Worm (Caenorhabditis elegans) whole organism, L1 larva: Measurements from ENCODE around the gene W08E12.8.
"Not testable (repeated sequence)": the region's sequence is repeated elsewhere in the genome, so short reads cannot be mapped to it uniquely, and the experiment has no call there.

Experiments
- C04F5.9 ChIP-seq: sonication (generic microtip); optimal IDR thresholded peaks from 2 replicates; lab custom pipeline; 2016; ENCODE audit warnings: missing genetic modification characterization, missing compliant biosample characterization
- C16A3.4 ChIP-seq: fragments of 150-350 bp; optimal IDR thresholded peaks from 2 replicates; lab custom pipeline; 2014; ENCODE audit warnings: missing biosample characterization, missing genetic modification characterization
- F16B12.6 ChIP-seq: fragments of 150-350 bp; optimal IDR thresholded peaks from 2 replicates; lab custom pipeline; 2014; ENCODE audit warnings: missing biosample characterization, missing genetic modification characterization
- Y116A8C.19 ChIP-seq: sonication (generic microtip); optimal IDR thresholded peaks from 2 replicates; lab custom pipeline; 2016; ENCODE audit warnings: missing compliant biosample characterization, missing genetic modification characterization, borderline replicate concordance
- aha-1 ChIP-seq: fragments of 150-350 bp; optimal IDR thresholded peaks from 2 replicates; lab custom pipeline; 2014; ENCODE audit warnings: missing biosample characterization, missing genetic modification characterization
- alr-1 ChIP-seq: fragments of 200-800 bp; sonication (Bioruptor generic); optimal IDR thresholded peaks from 2 replicates; lab custom pipeline; 2018; ENCODE audit warnings: borderline replicate concordance, mild to moderate bottlenecking, missing genetic modification characterization, missing compliant biosample characterization
- aly-2 ChIP-seq: fragments of 150-350 bp; optimal IDR thresholded peaks from 2 replicates; lab custom pipeline; 2014; ENCODE audit warnings: missing biosample characterization, missing genetic modification characterization
- ama-1 ChIP-seq: fragments of 150-350 bp; optimal IDR thresholded peaks from 2 replicates; lab custom pipeline; 2014
- blmp-1 ChIP-seq: fragments of 150-350 bp; optimal IDR thresholded peaks from 2 replicates; lab custom pipeline; 2014; ENCODE audit warnings: missing biosample characterization, missing genetic modification characterization
- ceh-88 ChIP-seq: fragments of 200-800 bp; sonication (Bioruptor generic); IDR thresholded peaks from 2 replicates; pipeline ENCODE4 v1.3.6; 2022; ENCODE audit warnings: missing genetic modification characterization, missing compliant biosample characterization
- ceh-90 ChIP-seq: sonication (generic microtip); optimal IDR thresholded peaks from 2 replicates; lab custom pipeline; 2016; ENCODE audit warnings: missing genetic modification characterization, missing compliant biosample characterization
- ces-1 ChIP-seq: fragments of 150-350 bp; optimal IDR thresholded peaks from 2 replicates; lab custom pipeline; 2014; ENCODE audit warnings: missing biosample characterization, missing genetic modification reagents, missing genetic modification characterization
- dpl-1 ChIP-seq, 3 experiments: fragments of 150-350 bp in 2 of 3; sonication (generic microtip) in 1 of 3; optimal IDR thresholded peaks; 2 replicates each; lab custom pipeline; 2014 to 2017; ENCODE audit warnings: missing biosample characterization in 3 of 3, missing genetic modification characterization in 3 of 3, missing genetic modification reagents in 3 of 3
- efl-1 ChIP-seq, 4 experiments: fragments of 150-350 bp; optimal IDR thresholded peaks in 3 of 4; peaks in 1 of 4; 1 replicate in 1 of 4; 2 replicates in 3 of 4; lab custom pipeline; 2014; ENCODE audit warnings: missing biosample characterization in 2 of 4, missing genetic modification characterization in 2 of 4, missing genetic modification reagents in 2 of 4
- efl-3 ChIP-seq: fragments of 200-800 bp; sonication (Bioruptor generic); optimal IDR thresholded peaks from 2 replicates; lab custom pipeline; 2018; ENCODE audit warnings: mild to moderate bottlenecking, missing genetic modification characterization, missing compliant biosample characterization
- egl-27 ChIP-seq, 2 experiments: fragments of 150-350 bp in 1 of 2; sonication (generic microtip); optimal IDR thresholded peaks; 3 replicates each; lab custom pipeline; 2017 to 2018; ENCODE audit warnings: missing biosample characterization in 2 of 2, missing genetic modification characterization in 2 of 2, missing genetic modification reagents in 2 of 2
- elt-2 ChIP-seq: sonication (generic microtip); optimal IDR thresholded peaks from 2 replicates; lab custom pipeline; 2016; ENCODE audit warnings: missing genetic modification characterization, mild to moderate bottlenecking, inconsistent platforms, missing compliant biosample characterization, missing genetic modification reagents
- hlh-4 ChIP-seq: sonication (generic microtip); optimal IDR thresholded peaks from 2 replicates; lab custom pipeline; 2016; ENCODE audit warnings: mild to moderate bottlenecking, missing genetic modification characterization, missing compliant biosample characterization
- hpl-2 ChIP-seq: fragments of 150-350 bp; optimal IDR thresholded peaks from 2 replicates; lab custom pipeline; 2014; ENCODE audit warnings: missing biosample characterization, missing genetic modification reagents, missing genetic modification characterization
- irx-1 ChIP-seq: sonication (generic microtip); optimal IDR thresholded peaks from 2 replicates; lab custom pipeline; 2016; ENCODE audit warnings: missing genetic modification characterization, missing compliant biosample characterization
- isw-1 ChIP-seq: fragments of 200-800 bp; sonication (Bioruptor generic); IDR thresholded peaks from 2 replicates; pipeline ENCODE4 v1.3.6; 2022; ENCODE audit warnings: missing genetic modification characterization, missing compliant biosample characterization
- lin-14 ChIP-seq: fragments of 200-800 bp; sonication (Bioruptor generic); optimal IDR thresholded peaks from 2 replicates; lab custom pipeline; 2018; ENCODE audit warnings: mild to moderate bottlenecking, missing genetic modification characterization, moderate library complexity, missing compliant biosample characterization
- lin-35 ChIP-seq, 2 experiments: fragments of 150-350 bp; optimal IDR thresholded peaks; 2 replicates each; lab custom pipeline; 2014; ENCODE audit warnings: missing biosample characterization in 2 of 2, missing genetic modification characterization in 2 of 2, missing genetic modification reagents in 2 of 2
- lin-39 ChIP-seq: fragments of 150-350 bp; optimal IDR thresholded peaks from 2 replicates; lab custom pipeline; 2014; ENCODE audit warnings: missing biosample characterization, missing genetic modification reagents, missing genetic modification characterization
- lir-3 ChIP-seq: sonication (generic microtip); optimal IDR thresholded peaks from 2 replicates; lab custom pipeline; 2016; ENCODE audit warnings: mild to moderate bottlenecking, missing genetic modification characterization, moderate library complexity, missing compliant biosample characterization; ENCODE audit not compliant: poor library complexity
- mab-9 ChIP-seq: fragments of 200-800 bp; sonication (Bioruptor generic); IDR thresholded peaks from 2 replicates; pipeline ENCODE4 v1.3.6; 2022; ENCODE audit warnings: missing genetic modification reagents, missing genetic modification characterization, missing compliant biosample characterization
- mdl-1 ChIP-seq, 2 experiments: fragments of 150-350 bp; optimal IDR thresholded peaks; 2 replicates each; lab custom pipeline; 2014 to 2017; ENCODE audit warnings: missing biosample characterization in 2 of 2, missing genetic modification characterization in 2 of 2, inconsistent platforms in 1 of 2
- mef-2 ChIP-seq: fragments of 150-350 bp; optimal IDR thresholded peaks from 2 replicates; lab custom pipeline; 2014; ENCODE audit warnings: missing biosample characterization, missing genetic modification characterization
- mep-1 ChIP-seq: fragments of 150-350 bp; optimal IDR thresholded peaks from 2 replicates; lab custom pipeline; 2014; ENCODE audit warnings: missing biosample characterization, missing genetic modification characterization
- nhr-11 ChIP-seq: fragments of 150-350 bp; optimal IDR thresholded peaks from 2 replicates; lab custom pipeline; 2014; ENCODE audit warnings: missing biosample characterization, missing genetic modification characterization
- nhr-12 ChIP-seq: sonication (generic microtip); optimal IDR thresholded peaks from 2 replicates; lab custom pipeline; 2017; ENCODE audit warnings: missing biosample characterization, missing genetic modification characterization
- nhr-19 ChIP-seq: fragments of 200-800 bp; sonication (Bioruptor generic); conservative IDR thresholded peaks from 2 replicates; pipeline ENCODE4 v1.3.6; 2022; ENCODE audit warnings: missing genetic modification characterization, missing compliant biosample characterization
- nhr-20 ChIP-seq: sonication (generic microtip); optimal IDR thresholded peaks from 2 replicates; lab custom pipeline; 2016; ENCODE audit warnings: mild to moderate bottlenecking, missing genetic modification characterization, missing compliant biosample characterization
- nhr-47 ChIP-seq: sonication (generic microtip); optimal IDR thresholded peaks from 2 replicates; lab custom pipeline; 2016; ENCODE audit warnings: mild to moderate bottlenecking, missing genetic modification characterization, moderate library complexity, missing compliant biosample characterization
- nhr-71 ChIP-seq: sonication (generic microtip); optimal IDR thresholded peaks from 2 replicates; lab custom pipeline; 2016; ENCODE audit warnings: mild to moderate bottlenecking, missing genetic modification characterization, moderate library complexity, missing compliant biosample characterization
- nhr-77 ChIP-seq: fragments of 150-350 bp; optimal IDR thresholded peaks from 2 replicates; lab custom pipeline; 2014; ENCODE audit warnings: missing biosample characterization, missing genetic modification characterization
- nhr-84 ChIP-seq: sonication (generic microtip); optimal IDR thresholded peaks from 2 replicates; lab custom pipeline; 2017; ENCODE audit warnings: missing biosample characterization, missing genetic modification characterization
- nhr-85 ChIP-seq: sonication (generic microtip); peaks from one replicate; lab custom pipeline; 2016; ENCODE audit warnings: missing genetic modification characterization, inconsistent platforms, missing compliant biosample characterization
- nhr-90 ChIP-seq: sonication (generic microtip); optimal IDR thresholded peaks from 2 replicates; lab custom pipeline; 2016; ENCODE audit warnings: mild to moderate bottlenecking, missing genetic modification characterization, missing compliant biosample characterization; ENCODE audit not compliant: poor library complexity
- pax-3 ChIP-seq: fragments of 200-800 bp; sonication (Bioruptor generic); optimal IDR thresholded peaks from 2 replicates; lab custom pipeline; 2018; ENCODE audit warnings: mild to moderate bottlenecking, missing genetic modification characterization, moderate library complexity, missing compliant biosample characterization
- pqm-1 ChIP-seq: sonication (generic microtip); optimal IDR thresholded peaks from 3 replicates; lab custom pipeline; 2017; ENCODE audit warnings: missing biosample characterization, missing genetic modification characterization
- skn-1 ChIP-seq: fragments of 150-350 bp; optimal IDR thresholded peaks from 2 replicates; lab custom pipeline; 2014; ENCODE audit warnings: missing biosample characterization, missing genetic modification characterization
- snu-23 ChIP-seq: sonication (generic microtip); optimal IDR thresholded peaks from 2 replicates; lab custom pipeline; 2016; ENCODE audit warnings: missing genetic modification characterization, missing compliant biosample characterization
- sox-4 ChIP-seq: sonication (generic microtip); optimal IDR thresholded peaks from 2 replicates; lab custom pipeline; 2016; ENCODE audit warnings: missing genetic modification characterization, missing compliant biosample characterization
- sup-37 ChIP-seq: fragments of 200-800 bp; sonication (Bioruptor generic); optimal IDR thresholded peaks from 2 replicates; lab custom pipeline; 2018; ENCODE audit warnings: mild to moderate bottlenecking, missing genetic modification characterization, missing compliant biosample characterization
- swsn-7 ChIP-seq: sonication (generic microtip); optimal IDR thresholded peaks from 2 replicates; lab custom pipeline; 2016; ENCODE audit warnings: missing genetic modification characterization, missing compliant biosample characterization
- tlp-1 ChIP-seq: fragments of 150-350 bp; optimal IDR thresholded peaks from 2 replicates; lab custom pipeline; 2014; ENCODE audit warnings: missing biosample characterization, missing genetic modification characterization
- unc-62 ChIP-seq: fragments of 150-350 bp; optimal IDR thresholded peaks from 2 replicates; lab custom pipeline; 2014; ENCODE audit warnings: missing biosample characterization, missing genetic modification reagents, missing genetic modification characterization
- unc-98 ChIP-seq: fragments of 200-800 bp; sonication (Bioruptor generic); IDR thresholded peaks from 2 replicates; pipeline ENCODE4 v1.3.6; 2022; ENCODE audit warnings: missing genetic modification characterization, missing compliant biosample characterization
- xbp-1 ChIP-seq: sonication (generic microtip); optimal IDR thresholded peaks from 2 replicates; lab custom pipeline; 2016; ENCODE audit warnings: missing genetic modification characterization, missing compliant biosample characterization
- zag-1 ChIP-seq: fragments of 150-350 bp; optimal IDR thresholded peaks from 2 replicates; lab custom pipeline; 2014; ENCODE audit warnings: missing biosample characterization, missing genetic modification characterization
- ztf-4 ChIP-seq: fragments of 150-350 bp; optimal IDR thresholded peaks from 2 replicates; lab custom pipeline; 2014; ENCODE audit warnings: missing biosample characterization, missing genetic modification characterization

Gene W08E12.8

ce11 chrIV:3331758-3332157 lies 39.6 kb downstream of the W08E12.8 start, which contains the start of gene F42A6.5:
F42A6.5 (minus strand) TSS chrIV:3331858.
- TF ChIP-seq unc-98 (GFP tag; lab: Robert Waterston, UW); irx-1 (tag; lab: Kevin White, UChicago); sup-37: not testable (repeated sequence)

- TF ChIP-seq xbp-1 (tag; lab: Kevin White, UChicago), result no peak
- TF ChIP-seq C16A3.4, result no peak
- no peak for TF ChIP-seq nhr-11
- peak; percentile 18 for TF ChIP-seq snu-23
- TF ChIP-seq hlh-4 (tag; lab: Kevin White, UChicago), result no peak
- TF ChIP-seq ama-1 (lab: Kevin White, UChicago), result peak; percentile 88
- TF ChIP-seq dpl-1 (GFP tag; optimal IDR thresholded peaks at IDR 0.05; lab: Kevin White, UChicago), result no peak
- no peak for TF ChIP-seq aha-1 (tag; lab: Kevin White, UChicago)
- TF ChIP-seq mdl-1 (tag; optimal IDR thresholded peaks at IDR 0.05; lab: Kevin White, UChicago), result no peak
- no peak for TF ChIP-seq ceh-88 (GFP tag; lab: Robert Waterston, UW)
- TF ChIP-seq swsn-7 (tag; lab: Kevin White, UChicago), result peak; percentile 6
- TF ChIP-seq mab-9, result no peak
- TF ChIP-seq pax-3 (tag; lab: Kevin White, UChicago), result no peak
- TF ChIP-seq lir-3, result no peak
- TF ChIP-seq skn-1, result no peak
- TF ChIP-seq nhr-84 (tag; lab: Kevin White, UChicago), result no peak
- no peak for TF ChIP-seq lin-14
- no peak for TF ChIP-seq blmp-1 (tag; lab: Kevin White, UChicago)
- peak; percentile 64 for TF ChIP-seq nhr-85 (tag; lab: Kevin White, UChicago)
- TF ChIP-seq mef-2 (tag; lab: Kevin White, UChicago), result no peak
- no peak for TF ChIP-seq nhr-12 (tag; lab: Kevin White, UChicago)
- no peak for TF ChIP-seq efl-3
- TF ChIP-seq hpl-2 (GFP tag; lab: Kevin White, UChicago), result no peak
- TF ChIP-seq Y116A8C.19 (tag; lab: Kevin White, UChicago), result no peak
- TF ChIP-seq zag-1 (tag; lab: Kevin White, UChicago), result no peak
- TF ChIP-seq ces-1 (GFP tag; lab: Kevin White, UChicago), result no peak
- no peak for TF ChIP-seq ceh-90 (tag; lab: Kevin White, UChicago)
- TF ChIP-seq F16B12.6 (tag; lab: Kevin White, UChicago), result no peak
- no peak for TF ChIP-seq lin-39 (tag; lab: Kevin White, UChicago)
- peak; percentile 47 for TF ChIP-seq aly-2 (tag; lab: Kevin White, UChicago)
- no peak for TF ChIP-seq nhr-20 (tag; lab: Kevin White, UChicago)
- peak; percentile 40 for TF ChIP-seq nhr-71 (tag; lab: Kevin White, UChicago)
- TF ChIP-seq mep-1 (tag; lab: Kevin White, UChicago), result no peak
- TF ChIP-seq efl-1 (optimal IDR thresholded peaks at IDR 0.05; lab: Kevin White, UChicago), result peak; percentile 8 to 35
- TF ChIP-seq efl-1 (GFP tag; optimal IDR thresholded peaks at IDR 0.05 in 1 of 2; lab: Kevin White, UChicago), result peak in 1 of 2 experiments; percentile 71
- TF ChIP-seq nhr-19 (GFP tag; lab: Robert Waterston, UW), result 0 out of 2 replicates have a peak, but pooled peaks have one; percentile 13
- no peak for TF ChIP-seq unc-98 (GFP tag; lab: Robert Waterston, UW)
- TF ChIP-seq tlp-1, result no peak
- TF ChIP-seq alr-1 (tag; lab: Kevin White, UChicago), result no peak
- no peak for TF ChIP-seq isw-1
- peak; percentile 6 for TF ChIP-seq elt-2 (tag; lab: Kevin White, UChicago)
- TF ChIP-seq nhr-47 (tag; lab: Kevin White, UChicago), result peak; percentile 22
- TF ChIP-seq unc-62 (GFP tag; lab: Kevin White, UChicago), result no peak
- TF ChIP-seq egl-27 (tag; optimal IDR thresholded peaks at IDR 0.05; lab: Kevin White, UChicago), result no peak
- peak; percentile 8 for TF ChIP-seq ztf-4 (tag; lab: Kevin White, UChicago)
- no peak for TF ChIP-seq pqm-1 (tag; lab: Kevin White, UChicago)
- no peak for TF ChIP-seq C04F5.9 (tag; lab: Kevin White, UChicago)
- no peak for TF ChIP-seq sox-4 (tag; lab: Kevin White, UChicago)
- TF ChIP-seq nhr-90 (tag; lab: Kevin White, UChicago), result no peak
- TF ChIP-seq lin-35 (GFP tag; optimal IDR thresholded peaks at IDR 0.05; lab: Kevin White, UChicago), result peak in 1 of 2 experiments; percentile 29
- no peak for TF ChIP-seq nhr-77 (tag; lab: Kevin White, UChicago)
These were observed 44.4 kb downstream of the W08E12.8 start, which contains the start of gene F42A6.6 for ce11 chrIV:3336585-3336984. F42A6.6 (minus strand) TSS chrIV:3336873.
